Worm (Caenorhabditis elegans): ENCODE data around the gene Y39A3CL.4.

DNA sequence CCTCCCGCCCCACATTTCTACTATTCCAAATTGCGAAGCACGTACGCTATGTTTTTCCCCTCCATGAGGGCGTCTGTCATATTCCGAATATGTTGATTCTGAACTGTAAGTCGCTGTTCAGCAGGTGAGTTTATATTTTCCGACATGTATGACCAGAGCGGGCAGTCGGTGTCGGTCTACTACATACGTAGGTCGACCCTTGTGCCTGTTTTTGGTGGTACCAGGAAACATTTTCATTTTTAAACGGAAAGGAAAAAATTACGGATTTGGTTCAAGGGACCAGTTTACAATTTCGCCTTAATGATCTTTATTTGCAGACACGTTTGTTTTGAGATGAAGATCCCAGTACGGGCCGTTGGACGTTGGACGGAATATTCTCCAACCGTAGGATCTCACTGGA is 19.2 kb downstream of the Y39A3CL.4 start, which contains the start of gene Y46E12A.2:
- TF ChIP-seq lin-13 (tag; optimal IDR thresholded peaks at IDR 0.05) (no peak), blmp-1 (tag; optimal IDR thresholded peaks at IDR 0.05) (no peak), elt-3 (tag; optimal IDR thresholded peaks at IDR 0.05) (no peak), unc-39 (tag; optimal IDR thresholded peaks at IDR 0.05) (no peak), pha-4 (tag; optimal IDR thresholded peaks at IDR 0.05) (no peak), unc-62 (GFP tag; optimal IDR thresholded peaks at IDR 0.05) (no peak), ztf-11 (tag; optimal IDR thresholded peaks at IDR 0.05) (no peak), nhr-76 (tag; optimal IDR thresholded peaks at IDR 0.05) (no peak), mep-1 (tag; optimal IDR thresholded peaks at IDR 0.05) (no peak), elt-1 (tag; optimal IDR thresholded peaks at IDR 0.05; ENCODE audit: borderline replicate concordance, insufficient read depth) (no peak), lin-32 (GFP tag; optimal IDR thresholded peaks at IDR 0.05) (no peak), snpc-4 (tag; optimal IDR thresholded peaks at IDR 0.05) (no peak)

Measured in whole organism, mixed stage, embryonic.